Worm (Caenorhabditis elegans) whole organism, L4 larva: ENCODE measurements around the gene C01G10.10.
"Not testable (repeated sequence)": the region's sequence is repeated elsewhere in the genome, so short reads cannot be mapped to it uniquely, and the experiment has no call there.

Experiments used
- D1046.2 ChIP-seq: fragments of 200-800 bp; sonication (Bioruptor generic); IDR thresholded peaks from 2 replicates; pipeline ENCODE4 v1.3.6; 2022; ENCODE audit warnings: missing genetic modification characterization, missing compliant biosample characterization
- F49E8.2 ChIP-seq: sonication (generic microtip); optimal IDR thresholded peaks from 2 replicates; lab custom pipeline; 2016; ENCODE audit warnings: missing compliant biosample characterization, mild to moderate bottlenecking, missing genetic modification characterization, borderline replicate concordance
- T20F7.1 ChIP-seq: fragments of 200-800 bp; sonication (Bioruptor generic); optimal IDR thresholded peaks from 2 replicates; lab custom pipeline; 2018; ENCODE audit warnings: mild to moderate bottlenecking, missing genetic modification characterization, missing compliant biosample characterization
- Y75B8A.6 ChIP-seq: fragments of 200-800 bp; sonication (Bioruptor generic); IDR thresholded peaks from 2 replicates; pipeline ENCODE4 v1.3.6; 2022; ENCODE audit warnings: missing genetic modification reagents, missing genetic modification characterization, missing compliant biosample characterization
- ZK546.5 ChIP-seq, 2 experiments: sonication (generic microtip); optimal IDR thresholded peaks; 2 replicates each; lab custom pipeline; 2017; ENCODE audit warnings: missing biosample characterization in 2 of 2, missing genetic modification characterization in 2 of 2
- aly-2 ChIP-seq: sonication (generic microtip); optimal IDR thresholded peaks from 2 replicates; lab custom pipeline; 2018; ENCODE audit warnings: missing biosample characterization, missing genetic modification characterization
- ama-1 ChIP-seq: fragments of 150-350 bp; optimal IDR thresholded peaks from 2 replicates; lab custom pipeline; 2014; ENCODE audit warnings: inconsistent platforms, mixed read lengths
- ceh-32 ChIP-seq: sonication (generic microtip); optimal IDR thresholded peaks from 2 replicates; lab custom pipeline; 2016; ENCODE audit warnings: mild to moderate bottlenecking, missing genetic modification characterization, missing compliant biosample characterization; ENCODE audit not compliant: poor library complexity
- ceh-82 ChIP-seq: sonication (generic microtip); optimal IDR thresholded peaks from 2 replicates; lab custom pipeline; 2017; ENCODE audit warnings: missing biosample characterization, missing genetic modification characterization
- ctbp-1 ChIP-seq: fragments of 200-800 bp; sonication (Bioruptor generic); IDR thresholded peaks from 2 replicates; pipeline ENCODE4 v1.3.6; 2022; ENCODE audit warnings: missing genetic modification reagents, missing genetic modification characterization, missing compliant biosample characterization
- daf-16 ChIP-seq, 3 experiments: sonication (generic microtip); optimal IDR thresholded peaks; 2 replicates each; lab custom pipeline; 2016 to 2017; ENCODE audit warnings: missing genetic modification characterization in 3 of 3, missing genetic modification reagents in 3 of 3, mild to moderate bottlenecking in 2 of 3, missing compliant biosample characterization in 2 of 3, missing biosample characterization in 1 of 3, moderate library complexity in 1 of 3
- daf-19 ChIP-seq: fragments of 200-800 bp; sonication (Bioruptor generic); conservative IDR thresholded peaks from 2 replicates; pipeline ENCODE4 v1.3.6; 2022; ENCODE audit warnings: missing genetic modification characterization, missing compliant biosample characterization
- daf-8 ChIP-seq: fragments of 200-800 bp; sonication (Bioruptor generic); IDR thresholded peaks from 2 replicates; pipeline ENCODE4 v1.3.6; 2022; ENCODE audit warnings: missing genetic modification characterization, missing compliant biosample characterization
- dmd-6 ChIP-seq: fragments of 200-800 bp; sonication (Bioruptor generic); IDR thresholded peaks from 2 replicates; pipeline ENCODE4 v1.3.6; 2022; ENCODE audit warnings: missing genetic modification reagents, missing genetic modification characterization, missing compliant biosample characterization
- duxl-1 ChIP-seq: sonication (generic microtip); optimal IDR thresholded peaks from 2 replicates; lab custom pipeline; 2016; ENCODE audit warnings: mild to moderate bottlenecking, missing genetic modification characterization, moderate library complexity, missing compliant biosample characterization; ENCODE audit not compliant: poor library complexity
- dve-1 ChIP-seq: sonication (generic microtip); optimal IDR thresholded peaks from 2 replicates; lab custom pipeline; 2017; ENCODE audit warnings: antibody characterized with exemption, mild to moderate bottlenecking, missing genetic modification characterization, missing compliant biosample characterization; ENCODE audit not compliant: insufficient read depth
- egl-27 ChIP-seq: sonication (generic microtip); optimal IDR thresholded peaks from 3 replicates; lab custom pipeline; 2017; ENCODE audit warnings: missing biosample characterization, missing genetic modification reagents, missing genetic modification characterization
- fkh-10 ChIP-seq: fragments of 150-350 bp; optimal IDR thresholded peaks from 2 replicates; lab custom pipeline; 2014; ENCODE audit warnings: missing biosample characterization, missing genetic modification reagents, missing genetic modification characterization
- hmg-1.1 ChIP-seq: fragments of 200-800 bp; sonication (Bioruptor generic); IDR thresholded peaks from 2 replicates; pipeline ENCODE4 v1.3.6; 2022; ENCODE audit warnings: missing genetic modification reagents, missing genetic modification characterization, missing compliant biosample characterization
- jun-1 ChIP-seq: fragments of 150-350 bp; optimal IDR thresholded peaks from 2 replicates; lab custom pipeline; 2014; ENCODE audit warnings: missing biosample characterization, missing genetic modification reagents, missing genetic modification characterization
- lin-1 ChIP-seq: fragments of 200-800 bp; sonication (Bioruptor generic); IDR thresholded peaks from 2 replicates; pipeline ENCODE4 v1.3.6; 2022; ENCODE audit warnings: missing genetic modification reagents, missing genetic modification characterization, missing compliant biosample characterization
- lin-39 ChIP-seq: fragments of 150-350 bp; optimal IDR thresholded peaks from 2 replicates; lab custom pipeline; 2014; ENCODE audit warnings: missing biosample characterization, missing genetic modification reagents, missing genetic modification characterization
- lir-3 ChIP-seq: sonication (generic microtip); optimal IDR thresholded peaks from 2 replicates; lab custom pipeline; 2016; ENCODE audit warnings: mild to moderate bottlenecking, missing genetic modification characterization, missing compliant biosample characterization
- mep-1 ChIP-seq: fragments of 150-350 bp; sonication (generic microtip); optimal IDR thresholded peaks from 3 replicates; lab custom pipeline; 2014; ENCODE audit warnings: missing biosample characterization, missing genetic modification characterization
- mxl-2 ChIP-seq: fragments of 200-800 bp; sonication (Bioruptor generic); conservative IDR thresholded peaks from 2 replicates; pipeline ENCODE4 v1.3.6; 2022; ENCODE audit warnings: missing genetic modification reagents, missing genetic modification characterization, missing compliant biosample characterization
- nhr-10 ChIP-seq: fragments of 150-350 bp; optimal IDR thresholded peaks from 2 replicates; lab custom pipeline; 2014; ENCODE audit warnings: missing biosample characterization, missing genetic modification characterization
- nhr-48 ChIP-seq: sonication (generic microtip); optimal IDR thresholded peaks from 2 replicates; lab custom pipeline; 2016; ENCODE audit warnings: mild to moderate bottlenecking, missing genetic modification characterization, missing compliant biosample characterization
- nhr-6 ChIP-seq: fragments of 150-350 bp; optimal IDR thresholded peaks from 2 replicates; lab custom pipeline; 2014; ENCODE audit warnings: missing biosample characterization, missing genetic modification characterization
- spr-1 ChIP-seq: sonication (generic microtip); optimal IDR thresholded peaks from 2 replicates; lab custom pipeline; 2016; ENCODE audit warnings: mild to moderate bottlenecking, missing genetic modification characterization, missing compliant biosample characterization
- tag-97 ChIP-seq: fragments of 200-800 bp; sonication (Bioruptor generic); IDR thresholded peaks from 2 replicates; pipeline ENCODE4 v1.3.6; 2022; ENCODE audit warnings: missing genetic modification characterization, missing compliant biosample characterization
- unc-39 ChIP-seq: sonication (generic microtip); optimal IDR thresholded peaks from 2 replicates; lab custom pipeline; 2017; ENCODE audit warnings: missing biosample characterization, missing genetic modification characterization
- zfp-2 ChIP-seq: sonication (generic microtip); optimal IDR thresholded peaks from 2 replicates; lab custom pipeline; 2016; ENCODE audit warnings: mild to moderate bottlenecking, missing genetic modification characterization, missing compliant biosample characterization
- zfp-3 ChIP-seq: fragments of 200-800 bp; sonication (Bioruptor generic); conservative IDR thresholded peaks from 2 replicates; pipeline ENCODE4 v1.3.6; 2022; ENCODE audit warnings: missing genetic modification reagents, missing genetic modification characterization, missing compliant biosample characterization
- ztf-7 ChIP-seq: fragments of 150-350 bp; optimal IDR thresholded peaks from 2 replicates; lab custom pipeline; 2014; ENCODE audit warnings: missing biosample characterization, missing genetic modification characterization

C01G10.10 gene

DNA sequence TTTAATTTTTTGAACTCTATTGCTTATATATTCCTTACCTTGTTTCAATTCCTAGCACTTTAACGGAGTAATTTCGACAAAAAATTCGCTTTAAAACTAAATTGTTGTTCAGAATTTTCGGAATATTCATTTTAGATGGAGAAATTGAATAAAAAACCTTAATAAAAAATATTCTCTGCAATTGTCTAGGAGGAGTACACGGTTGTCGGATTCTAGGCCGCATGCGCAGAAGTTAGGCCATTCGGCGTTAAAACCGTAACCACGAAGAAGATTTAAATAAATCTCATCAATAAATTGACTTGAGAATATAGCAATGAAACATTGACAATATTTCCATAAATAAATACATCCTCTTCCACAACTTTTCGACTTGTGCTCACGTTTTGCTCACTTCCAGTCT lies at the start of gene C01G10.10, which contains the start of gene C01G10.9 (continued):
- peak; percentile 1 for TF ChIP-seq F49E8.2 (tag; lab: Kevin White, UChicago)

DNA sequence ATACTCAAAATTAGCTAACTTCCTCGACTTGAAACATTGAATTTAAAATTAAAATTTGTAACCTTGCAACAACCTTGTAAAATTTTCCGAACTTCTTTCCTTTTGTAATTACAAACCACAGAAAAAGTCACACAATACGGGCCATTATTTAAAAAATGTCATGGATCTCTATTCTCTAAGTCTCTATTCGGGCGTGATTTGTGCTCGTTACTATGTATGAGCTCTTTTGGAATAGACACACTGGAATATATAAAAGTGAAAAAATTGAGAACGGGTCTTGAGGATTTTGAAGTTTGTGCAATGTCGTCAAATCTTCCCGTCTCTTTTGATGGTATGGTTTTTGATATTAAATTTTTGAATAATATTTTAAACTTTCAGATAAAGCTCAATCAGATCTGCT lies 45.7 kb upstream of the C01G10.10 start, which contains the start of gene srr-7:
srr-7 (plus strand) TSS at position 301 of the 400 bp plus-strand sequence.
- no peak for TF ChIP-seq nhr-6 (tag; lab: Kevin White, UChicago)

DNA sequence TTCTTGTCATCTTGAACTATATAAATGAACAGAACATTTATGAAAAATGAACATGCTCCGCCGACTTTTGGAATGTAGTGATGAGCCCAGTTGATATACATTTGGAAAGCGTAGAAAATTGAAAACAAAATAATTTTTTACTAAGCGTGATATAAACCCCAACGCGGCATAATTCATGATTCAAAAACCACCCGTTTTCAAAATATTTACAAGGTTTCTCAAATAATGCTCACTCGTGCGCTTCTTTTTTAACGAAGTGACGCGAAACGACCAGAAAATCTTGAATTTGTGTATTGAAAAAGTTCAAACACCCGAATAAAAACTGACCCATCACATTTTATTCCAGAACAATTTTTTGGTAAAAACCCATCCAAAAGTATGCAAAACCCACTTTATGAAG lies 45.2 kb upstream of the C01G10.10 start, which contains the start of gene srj-27:
srj-27 (minus strand) TSS at position 101 of the 400 bp plus-strand sequence.
- TF ChIP-seq aly-2 (no peak), tag-97 (GFP tag; lab: Robert Waterston, UW) (no peak), ZK546.5 (tag; optimal IDR thresholded peaks at IDR 0.05; lab: Kevin White, UChicago) (no peak), F49E8.2 (tag; lab: Kevin White, UChicago) (no peak), unc-39 (tag; lab: Kevin White, UChicago) (no peak), daf-19 (GFP tag; lab: Robert Waterston, UW) (no peak), mxl-2 (GFP tag; lab: Robert Waterston, UW) (no peak), T20F7.1 (GFP tag; lab: Kevin White, UChicago) (no peak), duxl-1 (tag; lab: Kevin White, UChicago) (no peak)

DNA sequence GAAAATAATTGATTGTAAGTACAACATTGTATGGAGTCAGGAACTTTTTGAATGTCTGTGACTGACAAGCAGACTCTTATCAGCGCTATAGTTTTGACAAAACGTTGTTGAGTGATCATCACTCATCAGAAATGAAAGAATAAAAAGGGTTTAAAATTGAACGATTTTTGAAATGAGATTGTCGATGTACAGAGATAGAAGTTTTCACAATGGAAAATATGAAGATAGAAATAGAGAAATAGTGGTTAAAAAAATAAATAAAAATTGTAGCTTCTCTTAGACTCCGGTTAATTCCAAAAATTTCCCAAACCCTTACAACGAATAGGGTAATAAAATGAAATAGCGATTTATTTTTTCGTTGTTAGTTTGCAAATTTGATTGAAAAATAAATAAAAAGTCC lies 42.9 kb upstream of the C01G10.10 start, which contains the start of gene ugt-30:
ugt-30 (minus strand) TSS at position 101 of the 400 bp plus-strand sequence.
- peak; percentile 40; the same call in 1 of the 2 replicates for TF ChIP-seq dmd-6 (GFP tag; lab: Robert Waterston, UW)

DNA sequence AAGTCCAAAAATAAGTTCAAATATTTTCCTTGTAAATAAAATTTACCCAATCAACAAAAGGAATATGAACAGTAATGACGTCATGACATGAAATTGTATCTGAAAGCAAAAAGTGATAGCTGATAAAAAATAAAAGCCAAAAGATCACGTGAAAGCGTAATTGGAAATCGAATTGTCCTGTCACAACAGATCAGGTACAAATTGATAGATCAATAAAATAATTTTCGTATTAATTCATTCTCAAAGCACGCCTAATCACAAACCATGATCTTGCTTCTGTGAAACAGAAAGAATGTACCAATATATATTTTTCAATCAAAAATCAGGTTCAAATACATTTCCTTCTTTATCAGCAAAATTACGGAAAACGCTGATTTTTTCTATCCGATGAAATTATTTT lies 37.3 kb upstream of the C01G10.10 start, which contains the start of gene flor-1:
flor-1 (minus strand) TSS at position 101 of the 400 bp plus-strand sequence.
- TF ChIP-seq lir-3 (tag; lab: Kevin White, UChicago) (no peak), lin-39 (tag; lab: Kevin White, UChicago) (no peak), ctbp-1 (GFP tag; lab: Robert Waterston, UW) (no peak), D1046.2 (GFP tag; lab: Robert Waterston, UW) (no peak), dve-1 (tag; lab: Kevin White, UChicago) (peak; percentile 20), zfp-3 (GFP tag; lab: Robert Waterston, UW) (no peak)
- TF ChIP-seq, all 104 proteins: peak for 1

DNA sequence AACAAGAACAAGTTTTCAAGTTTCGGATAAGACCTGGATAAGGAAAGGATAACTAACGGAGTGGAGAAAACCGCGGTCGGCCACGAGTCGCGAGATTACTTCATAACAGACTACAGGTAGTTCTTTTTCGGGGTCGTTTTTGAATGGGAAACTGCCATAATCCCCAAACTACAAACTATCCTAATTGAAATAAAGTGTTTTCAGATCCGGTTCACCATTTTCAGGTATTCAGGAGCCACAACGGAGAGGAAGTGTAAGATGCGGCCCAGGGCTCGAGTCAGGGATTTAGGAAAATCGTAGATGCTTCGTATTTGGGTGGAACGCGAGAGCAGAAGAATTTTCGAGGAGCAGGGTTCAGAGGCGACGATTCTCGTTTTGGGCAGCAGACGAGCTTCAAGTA lies 33.7 kb upstream of the C01G10.10 start, which contains the start of gene T01G5.8:
T01G5.8 (plus strand) TSS at position 301 of the 400 bp plus-strand sequence.
- TF ChIP-seq lin-1 (GFP tag; lab: Robert Waterston, UW); jun-1 (tag; lab: Kevin White, UChicago); fkh-10 (GFP tag; lab: Kevin White, UChicago): not testable (repeated sequence)

DNA sequence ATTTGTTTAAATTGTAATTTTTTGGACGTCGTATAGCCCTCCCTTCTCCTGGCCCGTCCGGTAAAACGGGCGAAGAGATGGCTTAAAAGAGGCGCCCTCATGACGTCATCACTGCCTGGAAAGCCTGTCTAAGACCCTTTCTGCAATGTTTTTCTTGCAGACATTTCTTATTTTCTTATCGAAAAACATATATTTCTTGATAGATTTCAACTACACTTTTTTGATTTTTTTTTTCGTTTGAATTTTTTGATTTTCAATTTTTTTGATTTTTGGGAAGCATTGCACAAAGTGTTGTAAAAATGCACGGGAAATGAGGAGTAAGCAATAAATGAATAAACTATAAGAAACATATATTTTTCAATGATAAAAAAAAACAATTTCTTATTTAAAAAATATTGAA lies 31.8 kb upstream of the C01G10.10 start, which contains the start of gene T01G5.6:
T01G5.6 (minus strand) TSS at position 101 of the 400 bp plus-strand sequence.
- TF ChIP-seq zfp-2 (tag; lab: Kevin White, UChicago): no peak
- TF ChIP-seq daf-16 (GFP tag; optimal IDR thresholded peaks at IDR 0.05; lab: Kevin White, UChicago): no peak
- TF ChIP-seq daf-16 (tag; optimal IDR thresholded peaks at IDR 0.05; lab: Kevin White, UChicago): no peak
- no peak for TF ChIP-seq daf-8 (GFP tag; lab: Robert Waterston, UW)
- no peak for TF ChIP-seq nhr-10 (tag; lab: Kevin White, UChicago)
- no peak for TF ChIP-seq ceh-82 (tag; lab: Kevin White, UChicago)
- TF ChIP-seq ztf-7 (tag; lab: Kevin White, UChicago): no peak
- TF ChIP-seq nhr-48 (tag; lab: Kevin White, UChicago): no peak
- TF ChIP-seq ama-1 (lab: Kevin White, UChicago): no peak
- no peak for TF ChIP-seq egl-27 (tag; lab: Kevin White, UChicago)
- TF ChIP-seq spr-1 (tag; lab: Kevin White, UChicago): no peak
- no peak for TF ChIP-seq ceh-32 (tag; lab: Kevin White, UChicago)
- TF ChIP-seq mep-1: no peak
- TF ChIP-seq Y75B8A.6 (GFP tag; lab: Robert Waterston, UW): no peak
- no peak for TF ChIP-seq hmg-1.1 (GFP tag; lab: Robert Waterston, UW)
- no peak for TF ChIP-seq daf-19 (GFP tag; lab: Robert Waterston, UW)
